Fruit fly (Drosophila melanogaster): Measurements from ENCODE around the gene Top2.

Gene Top2

DNA sequence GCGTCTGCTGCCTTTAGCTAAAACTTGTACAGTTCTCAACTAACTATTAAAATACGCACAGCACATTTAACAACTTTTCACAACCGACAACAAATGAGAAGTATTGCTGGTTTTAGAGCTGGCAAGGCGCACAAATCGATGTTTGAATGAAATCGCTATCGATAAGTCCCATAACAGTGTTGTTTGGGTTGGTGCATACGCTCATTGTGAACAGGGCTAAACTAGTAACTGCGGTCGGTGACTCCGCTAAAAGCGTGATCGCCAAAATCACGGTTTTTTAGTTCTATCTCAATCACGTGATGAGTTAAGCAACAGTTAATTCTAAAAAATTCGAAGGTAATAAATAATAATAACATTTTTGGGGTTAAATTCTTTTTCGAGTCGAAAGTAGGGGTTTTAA lies at the start of gene Top2:
Gene Top2, minus strand, starts transcription at position 110 of the 400 bp plus-strand sequence.
- no peak for TF ChIP-seq Myc (optimal IDR thresholded peaks at IDR 0.05)
- no peak for TF ChIP-seq ttk (optimal IDR thresholded peaks at IDR 0.05)
- TF ChIP-seq psq (optimal IDR thresholded peaks at IDR 0.05): no peak
- TF ChIP-seq h (optimal IDR thresholded peaks at IDR 0.05): no peak
- TF ChIP-seq insv (optimal IDR thresholded peaks at IDR 0.05): no peak
- TF ChIP-seq Sin3A (optimal IDR thresholded peaks at IDR 0.05): no peak

DNA sequence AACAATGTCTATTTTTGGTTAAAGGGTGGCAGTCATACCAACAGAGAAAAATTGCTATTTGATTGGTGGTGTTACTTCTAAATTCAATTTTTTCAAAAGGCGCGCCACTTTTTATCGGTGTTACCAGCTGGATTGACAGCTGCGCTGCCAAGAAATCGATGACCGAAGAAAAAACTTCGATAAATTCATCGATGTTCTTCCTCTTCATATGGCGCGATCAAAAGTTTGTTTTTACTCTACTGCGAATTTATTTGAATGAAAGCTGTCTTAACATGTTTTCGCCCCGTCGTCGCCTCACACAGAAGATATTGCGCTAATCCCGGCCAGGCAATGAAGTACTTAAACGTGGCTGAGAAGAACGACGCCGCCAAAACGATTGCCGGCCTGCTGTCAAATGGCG lies 44.7 kb upstream of the Top2 start, which contains the start of gene Top3alpha:
Gene Top3alpha, plus strand, starts transcription at position 186 of the 400 bp plus-strand sequence.
- TF ChIP-seq ttk (optimal IDR thresholded peaks at IDR 0.05): no peak
- TF ChIP-seq h (optimal IDR thresholded peaks at IDR 0.05): no peak

DNA sequence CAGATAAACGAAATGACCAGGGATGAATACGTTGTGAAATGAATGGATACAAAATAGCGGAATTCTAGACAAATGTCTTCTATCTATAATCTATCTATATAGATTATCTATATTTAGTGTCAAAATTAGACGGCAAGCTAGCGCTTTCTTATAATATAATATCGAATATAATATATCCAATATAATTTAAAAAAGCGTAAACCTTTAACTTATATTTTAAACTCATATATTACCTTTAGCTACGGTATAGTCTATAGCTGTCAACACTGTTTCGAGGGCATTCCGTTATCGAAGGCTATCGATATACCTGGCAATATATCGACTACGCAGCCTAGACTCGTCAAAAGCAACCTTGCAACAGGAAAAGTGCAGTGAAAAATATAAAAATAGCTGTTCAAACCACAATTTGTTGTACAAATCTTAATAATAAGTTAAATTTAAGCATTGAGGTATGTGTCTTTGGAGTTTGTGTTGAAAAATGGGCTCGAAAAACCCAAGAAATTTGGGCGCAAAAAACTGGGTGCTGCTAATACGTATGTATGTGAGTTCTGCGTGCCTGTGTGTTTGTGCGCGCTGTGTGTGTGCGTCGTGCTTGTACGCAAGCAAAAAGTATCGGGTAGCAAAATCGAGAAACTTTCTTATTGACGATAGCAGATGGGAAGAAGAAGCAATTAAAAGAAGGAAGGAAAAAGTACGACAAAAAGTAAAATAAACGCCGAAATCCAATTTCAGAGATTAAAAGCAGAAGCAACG lies 39.8 kb upstream of the Top2 start, which contains the start of the genes swm and Ctu2:
Gene swm, plus strand, starts transcription at position 318 of the 753 bp plus-strand sequence.
Gene Ctu2, minus strand, starts transcription at position 320 of the 753 bp plus-strand sequence.
- TF ChIP-seq psq (optimal IDR thresholded peaks at IDR 0.05): no peak
- no peak for TF ChIP-seq h (optimal IDR thresholded peaks at IDR 0.05)
- no peak for TF ChIP-seq Sin3A (optimal IDR thresholded peaks at IDR 0.05)
- no peak for TF ChIP-seq ttk (optimal IDR thresholded peaks at IDR 0.05)
- TF ChIP-seq insv (optimal IDR thresholded peaks at IDR 0.05): no peak
- TF ChIP-seq Myc (optimal IDR thresholded peaks at IDR 0.05): no peak

DNA sequence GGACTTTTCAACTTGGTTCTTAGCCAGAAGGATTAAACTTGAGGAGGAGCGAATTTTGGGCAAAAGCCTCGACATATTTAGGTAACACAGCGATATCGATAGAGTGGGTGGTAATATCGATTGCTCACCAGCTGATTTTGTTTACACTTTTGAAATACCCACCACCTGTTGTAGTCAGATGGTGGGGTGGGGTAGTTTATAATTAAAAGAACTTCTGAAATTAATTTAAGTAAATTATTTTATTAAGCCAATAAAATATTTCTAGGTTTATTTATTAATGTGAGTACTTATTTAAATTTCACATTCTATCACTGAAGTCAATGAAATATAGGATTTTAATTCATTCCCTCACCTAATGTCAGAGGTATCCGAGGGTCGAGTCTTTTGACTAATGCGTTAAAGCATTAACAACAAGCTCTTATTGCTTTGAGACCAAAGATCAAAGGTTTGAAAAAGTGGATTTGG lies 36.7 kb upstream of the Top2 start, which contains the start of the genes CG10194 and CG18094:
Gene CG10194, minus strand, starts transcription at position 108 of the 465 bp plus-strand sequence.
Gene CG18094, plus strand, starts transcription at position 266 of the 465 bp plus-strand sequence.
- no peak for TF ChIP-seq Sin3A (optimal IDR thresholded peaks at IDR 0.05)
- no peak for TF ChIP-seq psq (optimal IDR thresholded peaks at IDR 0.05)
- TF ChIP-seq h (optimal IDR thresholded peaks at IDR 0.05): no peak
- TF ChIP-seq Myc (optimal IDR thresholded peaks at IDR 0.05): no peak
- TF ChIP-seq ttk (optimal IDR thresholded peaks at IDR 0.05): no peak
- TF ChIP-seq insv (optimal IDR thresholded peaks at IDR 0.05): no peak

DNA sequence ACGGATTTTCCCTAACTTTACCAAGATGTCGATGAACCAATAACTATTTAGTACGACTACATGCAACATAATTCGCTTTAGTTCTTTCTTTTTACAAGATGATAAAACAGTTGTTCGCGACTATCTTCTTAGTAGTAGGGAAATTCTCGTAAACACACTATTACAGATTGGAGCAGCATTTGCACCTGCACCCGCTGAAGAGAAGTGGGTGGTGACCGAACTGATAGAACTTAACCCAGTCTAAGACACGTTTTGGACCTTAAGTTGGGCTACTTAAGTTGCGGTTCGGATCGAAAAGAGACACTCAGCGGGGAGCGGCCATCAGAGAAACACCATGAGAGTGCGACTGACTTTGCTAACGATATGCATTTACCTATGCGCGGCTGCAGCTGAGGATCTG lies 33.9 kb upstream of the Top2 start, which contains the start of gene CG13083:
Gene CG13083, plus strand, starts transcription at position 301 of the 400 bp plus-strand sequence.
- no peak for TF ChIP-seq h (optimal IDR thresholded peaks at IDR 0.05)
- TF ChIP-seq Myc (optimal IDR thresholded peaks at IDR 0.05): no peak
- no peak for TF ChIP-seq Sin3A (optimal IDR thresholded peaks at IDR 0.05)
- no peak for TF ChIP-seq insv (optimal IDR thresholded peaks at IDR 0.05)
- TF ChIP-seq psq (optimal IDR thresholded peaks at IDR 0.05): no peak
- TF ChIP-seq ttk (optimal IDR thresholded peaks at IDR 0.05): no peak

DNA sequence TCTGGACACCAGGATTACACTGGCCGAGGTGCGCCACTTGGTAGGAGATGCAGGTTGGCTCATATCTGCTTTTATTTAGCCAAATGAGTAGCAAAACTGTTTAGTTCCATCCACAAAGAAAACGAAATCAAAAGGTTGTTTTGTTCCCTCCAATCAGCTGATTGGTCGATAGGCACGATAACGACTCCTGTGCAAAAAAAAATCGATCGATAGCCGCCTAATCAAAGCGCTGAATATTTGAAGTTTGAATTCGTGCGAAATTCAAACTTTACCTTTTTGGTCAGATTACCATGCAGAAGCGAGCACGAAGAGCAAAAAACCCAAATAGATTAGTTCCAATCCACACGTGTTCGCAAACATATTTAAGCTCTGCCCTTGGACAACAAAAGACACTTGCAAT lies 31.2 kb upstream of the Top2 start, which contains the start of the genes CG10195 and CG13084:
Gene CG10195, minus strand, starts transcription at position 167 of the 400 bp plus-strand sequence.
Gene CG13084, plus strand, starts transcription at position 392 of the 400 bp plus-strand sequence.
- TF ChIP-seq h (optimal IDR thresholded peaks at IDR 0.05): no peak
- TF ChIP-seq ttk (optimal IDR thresholded peaks at IDR 0.05): no peak
- no peak for TF ChIP-seq psq (optimal IDR thresholded peaks at IDR 0.05)
- no peak for TF ChIP-seq Myc (optimal IDR thresholded peaks at IDR 0.05)

DNA sequence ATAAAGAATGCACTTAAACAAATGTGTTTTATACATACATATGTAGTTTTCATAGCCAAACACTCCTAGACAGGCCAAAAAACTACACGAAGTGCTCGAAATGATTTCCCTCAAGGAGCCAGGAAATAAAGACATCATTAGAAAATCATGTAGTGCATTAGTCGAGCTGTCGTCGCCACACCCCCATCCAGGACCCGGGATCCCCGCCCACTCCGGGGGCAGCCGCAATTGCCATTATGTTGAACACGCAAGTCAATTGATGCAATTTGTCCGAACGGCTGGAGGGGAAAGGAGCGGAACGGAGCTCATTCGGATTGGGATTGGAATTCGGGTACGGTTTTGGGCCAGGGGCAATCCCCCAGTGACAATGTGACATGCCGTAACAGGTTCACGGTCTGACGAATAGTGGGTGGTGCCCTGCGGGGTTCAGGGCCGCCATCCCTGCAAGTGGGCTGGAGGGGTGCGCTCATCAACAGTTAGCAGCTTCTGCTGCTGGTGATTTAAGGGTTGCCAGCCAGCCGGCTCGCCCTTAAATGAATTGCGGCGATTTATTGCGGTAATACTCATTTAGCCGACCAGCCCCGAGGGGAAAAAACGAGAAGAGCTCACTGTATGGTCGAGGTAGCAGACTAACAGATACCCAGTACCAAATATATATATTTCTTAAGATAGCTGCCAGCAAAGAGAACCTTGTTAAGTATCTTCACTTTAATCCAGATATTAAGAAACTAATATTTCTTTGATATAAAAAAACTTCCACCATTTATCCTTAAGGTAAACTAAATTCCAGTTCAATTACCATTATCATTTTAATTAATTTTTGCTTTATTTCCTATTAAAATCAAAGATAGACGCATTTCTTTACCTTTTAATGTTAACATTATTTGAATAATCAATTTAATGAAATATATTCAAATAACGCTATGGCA lies 27.4 kb upstream of the Top2 start:
- no peak for TF ChIP-seq ttk (optimal IDR thresholded peaks at IDR 0.05)
- TF ChIP-seq psq (optimal IDR thresholded peaks at IDR 0.05): no peak
- no peak for TF ChIP-seq Myc (optimal IDR thresholded peaks at IDR 0.05)
- no peak for TF ChIP-seq Sin3A (optimal IDR thresholded peaks at IDR 0.05)
- TF ChIP-seq insv (optimal IDR thresholded peaks at IDR 0.05): no peak
- no peak for TF ChIP-seq h (optimal IDR thresholded peaks at IDR 0.05)

DNA sequence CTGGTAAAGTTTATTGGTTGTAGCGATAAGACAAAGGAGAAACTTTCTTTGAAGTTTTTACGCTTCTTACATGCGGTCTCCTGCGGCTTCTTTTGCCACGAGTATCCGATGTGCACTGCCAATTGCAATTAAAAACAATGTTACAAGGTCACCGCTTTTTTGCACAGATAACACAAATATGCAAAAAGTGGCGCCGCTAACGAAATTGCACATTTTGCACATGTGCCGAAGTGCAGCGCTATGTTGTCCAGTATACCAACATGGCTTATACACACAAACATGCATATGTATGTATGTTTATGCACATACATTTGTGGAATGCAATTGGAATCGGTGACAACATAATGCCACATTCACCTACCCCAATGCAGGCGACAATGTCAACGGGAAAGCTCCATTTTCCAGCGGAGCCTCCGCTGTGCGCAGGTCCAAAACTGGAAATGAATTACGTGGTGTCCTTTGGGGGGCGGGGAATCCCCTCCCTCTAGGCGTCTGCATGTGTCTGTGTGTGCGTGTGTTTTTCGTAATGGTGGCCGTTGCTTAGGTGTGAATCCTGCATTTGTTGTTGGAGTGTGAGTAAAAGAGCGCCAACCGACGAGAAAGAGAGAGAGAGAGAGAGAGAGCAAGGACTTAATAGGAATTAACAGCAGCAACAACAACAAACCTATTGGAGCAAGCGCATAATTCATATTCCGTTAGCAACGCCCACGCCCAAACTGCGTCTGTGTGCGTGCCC lies 26.1 kb upstream of the Top2 start:
- TF ChIP-seq Sin3A (optimal IDR thresholded peaks at IDR 0.05) (no peak), ttk (optimal IDR thresholded peaks at IDR 0.05) (no peak), psq (optimal IDR thresholded peaks at IDR 0.05) (no peak), insv (optimal IDR thresholded peaks at IDR 0.05) (no peak), Myc (optimal IDR thresholded peaks at IDR 0.05) (no peak), h (optimal IDR thresholded peaks at IDR 0.05) (no peak)

DNA sequence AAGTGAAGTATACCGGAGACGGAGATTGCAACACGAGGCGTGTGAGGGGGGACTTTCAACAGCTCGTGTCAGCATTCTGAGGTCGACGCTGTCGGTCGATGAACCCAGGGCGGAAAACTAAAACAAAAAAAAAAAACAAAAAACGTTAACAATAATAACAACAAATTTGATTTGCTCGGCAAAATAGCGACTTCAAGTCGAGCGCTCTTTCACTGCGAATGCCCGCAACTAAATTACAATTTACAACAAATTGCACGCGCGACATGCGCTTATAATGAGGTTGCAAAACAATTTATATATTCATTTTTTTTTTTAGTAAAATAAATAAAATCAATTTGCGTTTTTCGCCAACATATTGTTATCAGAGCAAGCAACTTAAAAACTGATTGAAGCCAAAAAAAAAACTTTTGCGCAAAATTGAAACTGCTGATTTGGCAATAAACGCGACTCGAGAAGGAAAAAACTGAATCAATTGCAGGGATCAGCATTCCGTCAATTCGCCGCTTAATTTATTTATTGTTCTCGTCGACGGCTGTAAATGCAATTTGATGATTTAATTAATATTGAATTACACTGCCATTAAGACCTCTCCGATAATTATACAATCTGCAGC lies 20.2 kb upstream of the Top2 start:
- TF ChIP-seq ttk (optimal IDR thresholded peaks at IDR 0.05) (no peak), h (optimal IDR thresholded peaks at IDR 0.05) (no peak), psq (optimal IDR thresholded peaks at IDR 0.05) (no peak), Sin3A (optimal IDR thresholded peaks at IDR 0.05) (no peak), insv (optimal IDR thresholded peaks at IDR 0.05) (no peak)

DNA sequence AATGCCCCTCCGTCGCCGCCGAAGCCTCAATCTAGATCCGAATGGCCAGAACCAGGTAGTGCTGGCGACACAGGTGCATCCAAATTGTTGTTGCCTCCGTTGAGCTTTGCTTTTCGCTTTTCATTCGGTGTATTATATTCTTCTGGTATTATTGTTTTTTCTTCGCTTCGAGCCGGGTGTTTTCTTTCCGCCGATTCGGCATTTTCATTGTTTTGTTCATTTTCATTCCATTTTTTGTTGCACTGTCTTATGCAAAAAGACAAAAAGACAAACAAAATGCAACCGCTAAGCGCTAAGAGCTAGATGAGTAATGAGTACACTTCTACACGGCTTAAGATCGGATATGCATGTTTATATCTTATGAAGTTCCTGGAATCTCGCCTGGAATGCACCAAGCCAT lies 19.0 kb upstream of the Top2 start:
- TF ChIP-seq h (optimal IDR thresholded peaks at IDR 0.05) (no peak), psq (optimal IDR thresholded peaks at IDR 0.05) (no peak), Myc (optimal IDR thresholded peaks at IDR 0.05) (no peak), insv (optimal IDR thresholded peaks at IDR 0.05) (no peak)

DNA sequence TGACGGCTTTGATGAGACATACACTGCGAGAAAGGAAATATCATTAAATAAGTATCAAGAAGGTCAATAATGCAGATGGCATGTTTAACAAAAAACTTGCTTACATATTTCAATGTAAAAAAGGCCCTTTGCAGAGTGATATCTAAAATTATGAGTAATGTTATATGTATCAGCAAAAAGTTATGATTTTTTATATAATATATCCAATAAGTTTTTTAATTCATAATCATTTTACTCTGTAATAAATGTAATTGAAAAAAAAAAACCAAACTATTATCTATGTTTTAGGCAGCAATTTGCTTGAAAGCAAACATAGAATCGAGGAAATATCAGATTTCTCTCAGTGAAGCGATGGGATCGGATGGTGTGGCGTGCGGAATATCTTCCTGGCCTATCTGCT lies 16.5 kb upstream of the Top2 start:
- TF ChIP-seq psq (optimal IDR thresholded peaks at IDR 0.05) (no peak), Myc (optimal IDR thresholded peaks at IDR 0.05) (no peak), Sin3A (optimal IDR thresholded peaks at IDR 0.05) (no peak), ttk (optimal IDR thresholded peaks at IDR 0.05) (no peak), h (optimal IDR thresholded peaks at IDR 0.05) (no peak), insv (optimal IDR thresholded peaks at IDR 0.05) (no peak)
